Worm (Caenorhabditis elegans): ENCODE results near the gene sdz-1.

ce11 chrIII:8650235-8650817, 49.8 kb downstream of the sdz-1 start, which contains the start of gene flp-23:
- TF ChIP-seq mes-2 (tag; optimal IDR thresholded peaks at IDR 0.05; ENCODE audit: poor library complexity, severe bottlenecking): peak; percentile 73
- TF ChIP-seq ceh-82 (tag; optimal IDR thresholded peaks at IDR 0.05): no peak
- TF ChIP-seq daf-8 (GFP tag; IDR thresholded peaks at IDR 0.05): no peak
- TF ChIP-seq lin-39 (tag; optimal IDR thresholded peaks at IDR 0.05): no peak
- TF ChIP-seq unc-39 (tag; optimal IDR thresholded peaks at IDR 0.05): no peak
- TF ChIP-seq zag-1 (tag; optimal IDR thresholded peaks at IDR 0.05): no peak
- TF ChIP-seq hmg-1.1 (GFP tag; IDR thresholded peaks at IDR 0.05): peak; percentile 73
